Fruit fly (Drosophila melanogaster): ENCODE measurements around the gene CG3552.

Gene CG3552

DNA sequence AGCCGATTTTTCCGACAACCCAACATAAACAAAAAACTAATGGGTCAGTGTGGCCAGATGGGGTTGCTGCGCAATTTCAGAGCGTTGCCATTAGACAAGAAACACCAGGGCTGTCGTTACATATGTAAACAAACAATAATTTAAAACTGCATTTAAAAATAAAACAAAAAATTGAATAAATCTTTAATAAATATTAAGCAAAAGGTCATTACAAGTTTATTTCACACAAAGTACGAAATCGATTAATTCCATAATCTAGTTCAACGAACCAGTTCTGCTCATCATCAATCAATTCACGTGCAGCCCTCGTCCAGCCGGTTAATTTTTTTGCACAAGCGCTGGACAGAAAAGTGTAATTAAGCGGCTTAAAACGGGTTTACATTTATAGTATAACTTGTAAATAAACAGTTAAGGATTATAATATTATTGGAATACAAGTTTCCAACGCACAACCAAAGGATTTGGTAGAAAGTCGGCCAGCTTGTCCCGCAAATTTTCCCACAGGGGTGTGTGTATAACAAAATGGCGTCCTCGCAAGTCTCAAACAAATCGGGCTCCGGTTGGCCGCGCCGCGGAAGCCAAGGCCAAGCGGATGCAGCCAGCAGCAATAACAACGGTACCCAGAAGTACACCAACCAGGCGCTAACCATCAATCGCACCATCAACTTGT is 45.2 kb upstream of the CG3552 start, which contains the start of the genes CG4022 and Cpsf5 (continued):
- no peak for TF ChIP-seq dmrt99B (tag; optimal IDR thresholded peaks at IDR 0.05)
- peak; percentile 56 for TF ChIP-seq CG17912 (GFP tag; optimal IDR thresholded peaks at IDR 0.05)
- TF ChIP-seq Six4 (GFP tag; optimal IDR thresholded peaks at IDR 0.05), result peak; percentile 69
- peak; percentile 72 for TF ChIP-seq bab2 (GFP tag; optimal IDR thresholded peaks at IDR 0.05)
- peak; percentile 32 for TF ChIP-seq Usf (GFP tag; optimal IDR thresholded peaks at IDR 0.05)
- peak; percentile 75 for TF ChIP-seq ind (GFP tag; optimal IDR thresholded peaks at IDR 0.05)
- TF ChIP-seq CG30431 (GFP tag; optimal IDR thresholded peaks at IDR 0.05), result peak; percentile 52
- TF ChIP-seq CG3838 (GFP tag; optimal IDR thresholded peaks at IDR 0.05), result peak; percentile 74
- TF ChIP-seq CG9797 (GFP tag; optimal IDR thresholded peaks at IDR 0.05), result peak; percentile 89
- peak; percentile 100 for TF ChIP-seq CG15514 (GFP tag; optimal IDR thresholded peaks at IDR 0.05)
- TF ChIP-seq HmgZ (tag; optimal IDR thresholded peaks at IDR 0.05), result peak; percentile 91
- peak; percentile 85 for TF ChIP-seq az2 (GFP tag; optimal IDR thresholded peaks at IDR 0.05)
- TF ChIP-seq crol (GFP tag; IDR thresholded peaks at IDR 0.05), result no peak
- no peak for TF ChIP-seq CG10274 (GFP tag; optimal IDR thresholded peaks at IDR 0.05)
- TF ChIP-seq Gsc (GFP tag; IDR thresholded peaks at IDR 0.05), result no peak
- TF ChIP-seq Aef1 (GFP tag; IDR thresholded peaks at IDR 0.05), result peak; percentile 76
- peak; percentile 91 for TF ChIP-seq CG12659 (GFP tag; optimal IDR thresholded peaks at IDR 0.05)
- peak; percentile 22 for TF ChIP-seq kah (GFP tag; optimal IDR thresholded peaks at IDR 0.05)
- TF ChIP-seq Dad (GFP tag; optimal IDR thresholded peaks at IDR 0.05), result peak; percentile 34
- TF ChIP-seq sna (GFP tag; IDR thresholded peaks at IDR 0.05; ENCODE audit: partially characterized antibody), result no peak
- peak; percentile 29 for TF ChIP-seq CG15011 (GFP tag; optimal IDR thresholded peaks at IDR 0.05)
- TF ChIP-seq CG8924 (tag; optimal IDR thresholded peaks at IDR 0.05), result peak; percentile 90
- peak; percentile 49 for TF ChIP-seq maf-S (GFP tag; optimal IDR thresholded peaks at IDR 0.05)
- TF ChIP-seq CG9437 (GFP tag; optimal IDR thresholded peaks at IDR 0.05), result peak; percentile 60
- peak; percentile 71 for TF ChIP-seq Nf-YA (GFP tag; IDR thresholded peaks at IDR 0.05)
- peak; percentile 79 for TF ChIP-seq CG3281 (GFP tag; optimal IDR thresholded peaks at IDR 0.05)
- peak; percentile 86 for TF ChIP-seq CG15601 (tag; optimal IDR thresholded peaks at IDR 0.05)
- TF ChIP-seq slbo (GFP tag; IDR thresholded peaks at IDR 0.05), result peak; percentile 90
- peak; percentile 80 for TF ChIP-seq CG18619 (GFP tag; optimal IDR thresholded peaks at IDR 0.05)
- TF ChIP-seq CG30403 (GFP tag; optimal IDR thresholded peaks at IDR 0.05), result peak; percentile 90
- TF ChIP-seq bcd (GFP tag; optimal IDR thresholded peaks at IDR 0.05), result peak; percentile 73
- TF ChIP-seq Hmr (GFP tag; optimal IDR thresholded peaks at IDR 0.05), result peak; percentile 85
- TF ChIP-seq bigmax (GFP tag; optimal IDR thresholded peaks at IDR 0.05), result peak; percentile 34
- TF ChIP-seq TFAM (GFP tag; optimal IDR thresholded peaks at IDR 0.05), result no peak
- TF ChIP-seq pb (GFP tag; optimal IDR thresholded peaks at IDR 0.05), result peak; percentile 31
- peak; percentile 85 for TF ChIP-seq CG4617 (GFP tag; optimal IDR thresholded peaks at IDR 0.05; ENCODE audit: borderline replicate concordance)
- TF ChIP-seq Nf-YB (GFP tag; optimal IDR thresholded peaks at IDR 0.05), result peak; percentile 70
- TF ChIP-seq Doc3 (GFP tag; IDR thresholded peaks at IDR 0.05; ENCODE audit: partially characterized antibody), result no peak
- TF ChIP-seq Eip74EF (GFP tag; optimal IDR thresholded peaks at IDR 0.05), result peak in 1 of 2 experiments; percentile 36
- peak; percentile 84 for TF ChIP-seq chn (GFP tag; optimal IDR thresholded peaks at IDR 0.05)
- TF ChIP-seq cas (GFP tag; IDR thresholded peaks at IDR 0.05), result peak; percentile 74
- peak; percentile 87 for TF ChIP-seq CG17328 (GFP tag; IDR thresholded peaks at IDR 0.05)
- TF ChIP-seq CoRest (tag; optimal IDR thresholded peaks at IDR 0.05), result peak; percentile 91
- TF ChIP-seq CG14050 (GFP tag; IDR thresholded peaks at IDR 0.05), result peak; percentile 74
- peak; percentile 61 for TF ChIP-seq CG11696 (GFP tag; IDR thresholded peaks at IDR 0.05)
- TF ChIP-seq CG7786 (GFP tag; optimal IDR thresholded peaks at IDR 0.05), result peak; percentile 34
- TF ChIP-seq CG3995 (GFP tag; optimal IDR thresholded peaks at IDR 0.05), result peak; percentile 6
- peak; percentile 80 for TF ChIP-seq CG10654 (GFP tag; optimal IDR thresholded peaks at IDR 0.05)
- TF ChIP-seq CG1603 (tag; optimal IDR thresholded peaks at IDR 0.05), result peak; percentile 64

Data from whole organism, embryonic.